Worm (Caenorhabditis elegans) whole organism, young adult: ENCODE results near the gene ceh-1.
A peak's percentile ranks its signal among the peaks of the same experiment; 100 is the strongest.

Experiments used
- C17E4.6 ChIP-seq: fragments of 200-800 bp; sonication (Bioruptor generic); IDR thresholded peaks from 2 replicates; pipeline ENCODE4 v1.3.6; 2022; ENCODE audit warnings: missing genetic modification reagents, missing genetic modification characterization, missing compliant biosample characterization
- F10E7.11 ChIP-seq: sonication (generic microtip); optimal IDR thresholded peaks from 2 replicates; lab custom pipeline; 2017; ENCODE audit warnings: mild to moderate bottlenecking, missing genetic modification characterization, moderate library complexity, missing compliant biosample characterization
- F37B4.10 ChIP-seq: fragments of 200-800 bp; sonication (Bioruptor generic); IDR thresholded peaks from 2 replicates; pipeline ENCODE4 v1.3.6; 2022; ENCODE audit warnings: missing genetic modification characterization, missing compliant biosample characterization
- F57C9.4 ChIP-seq: sonication (generic microtip); optimal IDR thresholded peaks from 2 replicates; lab custom pipeline; 2017; ENCODE audit warnings: mild to moderate bottlenecking, missing genetic modification characterization, missing compliant biosample characterization
- K12H6.12 ChIP-seq: fragments of 200-800 bp; sonication (Bioruptor generic); optimal IDR thresholded peaks from 2 replicates; lab custom pipeline; 2018; ENCODE audit warnings: mild to moderate bottlenecking, missing genetic modification characterization, missing compliant biosample characterization
- T07F8.4 ChIP-seq: sonication (generic microtip); optimal IDR thresholded peaks from 2 replicates; lab custom pipeline; 2016; ENCODE audit warnings: mild to moderate bottlenecking, missing genetic modification characterization, moderate library complexity, missing compliant biosample characterization
- T26A5.8 ChIP-seq: sonication (generic microtip); optimal IDR thresholded peaks from 2 replicates; lab custom pipeline; 2016; ENCODE audit warnings: missing genetic modification characterization, missing compliant biosample characterization
- Y95B8A.8 ChIP-seq: fragments of 200-800 bp; sonication (Bioruptor generic); IDR thresholded peaks from 2 replicates; pipeline ENCODE4 v1.3.6; 2022; ENCODE audit warnings: missing genetic modification reagents, missing genetic modification characterization, missing compliant biosample characterization
- ama-1 ChIP-seq, 3 experiments: fragments of 150-350 bp in 1 of 3; sonication (generic microtip) in 2 of 3; optimal IDR thresholded peaks; 2 replicates each; lab custom pipeline; 2014 to 2018; ENCODE audit warnings: missing biosample characterization in 2 of 3, missing genetic modification characterization in 2 of 3, missing genetic modification reagents in 2 of 3
- aptf-2 ChIP-seq: fragments of 200-800 bp; sonication (Bioruptor generic); conservative IDR thresholded peaks from 2 replicates; pipeline ENCODE4 v1.3.6; 2022; ENCODE audit warnings: missing genetic modification reagents, missing genetic modification characterization, missing compliant biosample characterization
- aptf-3 ChIP-seq: fragments of 200-800 bp; sonication (Bioruptor generic); IDR thresholded peaks from 2 replicates; pipeline ENCODE4 v1.3.6; 2022; ENCODE audit warnings: missing genetic modification characterization, missing compliant biosample characterization
- athp-1 ChIP-seq: sonication (generic microtip); optimal IDR thresholded peaks from 2 replicates; lab custom pipeline; 2017; ENCODE audit warnings: mild to moderate bottlenecking, missing genetic modification characterization, missing compliant biosample characterization
- bed-2 ChIP-seq: fragments of 200-800 bp; sonication (Bioruptor generic); IDR thresholded peaks from 2 replicates; pipeline ENCODE4 v1.3.6; 2022; ENCODE audit warnings: missing genetic modification reagents, missing genetic modification characterization, missing compliant biosample characterization
- ccch-3 ChIP-seq: fragments of 200-800 bp; sonication (Bioruptor generic); optimal IDR thresholded peaks from 2 replicates; lab custom pipeline; 2018; ENCODE audit warnings: mild to moderate bottlenecking, missing genetic modification characterization, missing compliant biosample characterization
- ceh-27 ChIP-seq: fragments of 200-800 bp; sonication (Bioruptor generic); optimal IDR thresholded peaks from 2 replicates; lab custom pipeline; 2018; ENCODE audit warnings: mild to moderate bottlenecking, missing genetic modification characterization, moderate library complexity, missing compliant biosample characterization
- ceh-40 ChIP-seq: fragments of 200-800 bp; sonication (Bioruptor generic); IDR thresholded peaks from 2 replicates; pipeline ENCODE4 v1.3.6; 2022; ENCODE audit warnings: missing genetic modification characterization, missing compliant biosample characterization
- ceh-79 ChIP-seq: sonication (generic microtip); optimal IDR thresholded peaks from 2 replicates; lab custom pipeline; 2017; ENCODE audit warnings: mild to moderate bottlenecking, missing genetic modification characterization, missing compliant biosample characterization
- die-1 ChIP-seq: sonication (generic microtip); optimal IDR thresholded peaks from 2 replicates; lab custom pipeline; 2016; ENCODE audit warnings: missing genotype, mild to moderate bottlenecking, missing genetic modification characterization, missing compliant biosample characterization
- dox-1 ChIP-seq: fragments of 200-800 bp; sonication (Bioruptor generic); IDR thresholded peaks from 2 replicates; pipeline ENCODE4 v1.3.6; 2022; ENCODE audit warnings: missing genetic modification reagents, missing genetic modification characterization, missing compliant biosample characterization
- dpff-1 ChIP-seq: sonication (generic microtip); optimal IDR thresholded peaks from 2 replicates; lab custom pipeline; 2017; ENCODE audit warnings: mild to moderate bottlenecking, missing genetic modification characterization, missing compliant biosample characterization
- efl-1 ChIP-seq: fragments of 150-350 bp; optimal IDR thresholded peaks from 2 replicates; lab custom pipeline; 2014; ENCODE audit warnings: missing biosample characterization, missing genetic modification reagents, missing genetic modification characterization
- egrh-3 ChIP-seq: fragments of 200-800 bp; sonication (Bioruptor generic); IDR thresholded peaks from 2 replicates; pipeline ENCODE4 v1.3.6; 2022; ENCODE audit warnings: missing genetic modification reagents, missing genetic modification characterization, missing compliant biosample characterization
- gei-17 ChIP-seq: fragments of 200-800 bp; sonication (Bioruptor generic); optimal IDR thresholded peaks from 2 replicates; lab custom pipeline; 2018; ENCODE audit warnings: mild to moderate bottlenecking, missing genetic modification characterization, missing compliant biosample characterization
- him-1 ChIP-seq: sonication (generic microtip); optimal IDR thresholded peaks from 2 replicates; lab custom pipeline; 2016; ENCODE audit warnings: missing genotype, missing genetic modification reagents, missing genetic modification characterization, missing compliant biosample characterization
- hmg-1.2 ChIP-seq: fragments of 200-800 bp; sonication (Bioruptor generic); IDR thresholded peaks from 2 replicates; pipeline ENCODE4 v1.3.6; 2022; ENCODE audit warnings: missing genetic modification reagents, missing genetic modification characterization, missing compliant biosample characterization
- let-526 ChIP-seq: fragments of 200-800 bp; sonication (Bioruptor generic); IDR thresholded peaks from 2 replicates; pipeline ENCODE4 v1.3.6; 2022; ENCODE audit warnings: missing genetic modification reagents, missing genetic modification characterization, missing compliant biosample characterization
- lin-35 ChIP-seq, 3 experiments: fragments of 150-350 bp in 2 of 3; sonication (generic microtip) in 1 of 3; optimal IDR thresholded peaks; 2 replicates each; lab custom pipeline; 2014 to 2018; ENCODE audit warnings: missing biosample characterization in 3 of 3, missing genetic modification characterization in 3 of 3, missing genetic modification reagents in 3 of 3
- lin-54 ChIP-seq: fragments of 200-800 bp; sonication (Bioruptor generic); optimal IDR thresholded peaks from 2 replicates; lab custom pipeline; 2018; ENCODE audit warnings: mild to moderate bottlenecking, missing genetic modification characterization, missing compliant biosample characterization
- lsy-27 ChIP-seq: sonication (generic microtip); optimal IDR thresholded peaks from 2 replicates; lab custom pipeline; 2017; ENCODE audit warnings: missing genetic modification characterization, mild to moderate bottlenecking, missing compliant biosample characterization, antibody characterized with exemption, missing genotype, borderline replicate concordance; ENCODE audit not compliant: insufficient read depth
- madf-6 ChIP-seq: fragments of 200-800 bp; sonication (Bioruptor generic); IDR thresholded peaks from 2 replicates; pipeline ENCODE4 v1.3.6; 2022; ENCODE audit warnings: missing genetic modification reagents, missing genetic modification characterization, missing compliant biosample characterization
- nfya-1 ChIP-seq: sonication (generic microtip); optimal IDR thresholded peaks from 2 replicates; lab custom pipeline; 2017; ENCODE audit warnings: antibody characterized with exemption, missing compliant biosample characterization, missing genetic modification characterization, borderline replicate concordance; ENCODE audit not compliant: insufficient read depth
- nhr-80 ChIP-seq: sonication (generic microtip); optimal IDR thresholded peaks from 2 replicates; lab custom pipeline; 2016; ENCODE audit warnings: missing genetic modification characterization, missing compliant biosample characterization
- repo-1 ChIP-seq: sonication (generic microtip); optimal IDR thresholded peaks from 2 replicates; lab custom pipeline; 2017; ENCODE audit warnings: mild to moderate bottlenecking, missing genetic modification characterization, missing compliant biosample characterization
- sea-2 ChIP-seq: fragments of 200-800 bp; sonication (Bioruptor generic); IDR thresholded peaks from 2 replicates; pipeline ENCODE4 v1.3.6; 2022; ENCODE audit warnings: missing genetic modification characterization, missing compliant biosample characterization
- unc-62 ChIP-seq: fragments of 150-350 bp; optimal IDR thresholded peaks from 2 replicates; lab custom pipeline; 2014; ENCODE audit warnings: missing biosample characterization, missing genetic modification reagents, missing genetic modification characterization
- ztf-25 ChIP-seq: fragments of 200-800 bp; sonication (Bioruptor generic); IDR thresholded peaks from 2 replicates; pipeline ENCODE4 v1.3.6; 2022; ENCODE audit warnings: missing genetic modification reagents, missing genetic modification characterization, missing compliant biosample characterization
- ztf-26 ChIP-seq: sonication (generic microtip); optimal IDR thresholded peaks from 2 replicates; lab custom pipeline; 2017; ENCODE audit warnings: missing genetic modification characterization, missing compliant biosample characterization

The ceh-1 gene

DNA sequence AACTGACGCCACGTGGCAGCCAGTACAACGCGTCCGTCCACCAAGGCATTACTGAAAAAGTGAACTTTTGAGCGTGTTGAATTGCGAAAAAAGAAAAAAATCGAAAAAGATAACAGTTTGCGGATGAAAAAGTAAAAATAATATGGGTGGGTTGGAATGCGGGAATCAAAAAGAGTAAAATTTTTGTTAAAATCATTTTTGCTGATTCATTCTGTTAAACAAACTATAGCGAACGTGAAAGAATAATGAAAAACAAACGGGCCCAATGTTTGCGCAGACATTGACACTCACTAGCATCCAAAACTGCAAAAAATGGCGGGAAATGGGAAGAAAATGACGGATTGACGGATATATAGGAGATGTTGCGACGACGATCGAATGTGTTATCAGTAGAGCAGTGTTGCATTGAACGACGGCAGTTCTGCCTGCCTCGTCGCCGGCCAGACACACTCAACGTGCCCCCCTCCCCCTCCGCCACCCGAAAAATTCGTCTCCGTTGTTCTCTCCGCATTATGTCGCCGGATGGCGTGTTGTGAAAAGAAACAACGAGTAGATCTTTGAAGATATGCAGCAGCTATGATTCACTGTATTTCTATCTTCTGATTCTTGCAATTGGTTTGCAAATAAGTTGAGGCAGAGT lies 45.6 kb upstream of the ceh-1 start, which contains the start of gene hyl-2 (continued):
- TF ChIP-seq egrh-3: peak; percentile 40

DNA sequence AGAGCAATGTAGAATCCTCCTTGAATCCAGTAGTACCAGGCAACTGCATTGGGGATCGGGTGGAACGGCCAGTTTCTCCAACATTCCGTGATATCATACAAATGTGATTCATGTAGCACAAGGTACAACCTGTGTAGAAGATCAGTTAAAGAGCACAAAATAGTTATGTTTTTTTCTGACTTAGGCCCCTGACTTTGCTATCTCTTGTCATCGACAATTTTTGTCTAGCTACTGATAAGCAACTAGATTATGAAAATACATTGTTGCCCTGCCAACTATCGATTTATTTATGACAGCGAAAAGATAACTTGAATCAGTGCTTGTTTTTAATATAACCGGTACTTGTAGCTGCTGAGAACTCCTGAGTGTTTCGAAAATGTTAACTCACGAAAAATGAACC lies 44.3 kb upstream of the ceh-1 start:
- no peak for TF ChIP-seq ceh-40 (GFP tag; lab: Robert Waterston, UW)
- no peak for TF ChIP-seq lin-54 (GFP tag; lab: Kevin White, UChicago)
- no peak for TF ChIP-seq ceh-27
- TF ChIP-seq dox-1 (GFP tag; lab: Robert Waterston, UW): 0 out of 2 replicates have a peak, but pooled peaks have one; percentile 7
- TF ChIP-seq F10E7.11: no peak
- TF ChIP-seq nhr-80 (tag; lab: Kevin White, UChicago): peak; percentile 72
- no peak for TF ChIP-seq ceh-79

DNA sequence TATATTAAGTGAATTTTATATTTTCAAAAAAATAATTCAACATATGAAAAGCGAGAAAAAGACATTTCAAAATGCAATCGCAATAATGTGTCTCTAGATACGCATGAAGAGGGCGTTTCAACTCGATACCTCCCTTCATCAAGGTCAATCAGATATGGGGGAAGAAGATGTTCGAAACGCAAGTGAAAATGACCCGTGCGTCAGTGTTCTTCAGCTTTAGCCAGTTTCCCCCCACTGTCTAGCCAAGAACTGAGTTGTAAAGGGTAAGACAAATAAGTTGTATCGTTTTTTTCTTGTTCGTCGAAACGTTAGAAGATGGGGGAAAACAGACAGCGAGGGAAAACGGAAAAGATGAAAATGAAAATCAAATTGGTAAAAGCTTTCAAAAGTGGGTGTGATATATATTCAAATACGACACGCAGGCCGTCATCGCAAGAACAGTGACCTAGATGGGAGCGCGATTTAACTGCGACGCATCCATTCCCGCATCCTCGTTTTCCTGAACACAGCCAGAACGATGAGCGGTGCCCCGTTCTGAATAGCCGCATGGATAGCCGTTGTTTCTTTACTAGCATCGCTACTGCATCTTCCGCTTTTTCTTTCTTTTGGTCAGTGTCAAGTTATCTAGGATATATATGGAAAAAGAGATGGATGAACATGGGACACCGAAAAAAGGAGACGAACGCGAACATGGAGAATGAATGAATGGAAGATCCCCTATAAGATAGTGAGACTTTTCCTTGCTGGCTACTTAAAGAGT lies 40.8 kb upstream of the ceh-1 start:
- no peak for TF ChIP-seq ceh-40 (GFP tag; lab: Robert Waterston, UW)
- no peak for TF ChIP-seq F57C9.4 (tag; lab: Kevin White, UChicago)
- no peak for TF ChIP-seq unc-62 (GFP tag; lab: Kevin White, UChicago)
- TF ChIP-seq C17E4.6 (GFP tag; lab: Robert Waterston, UW): no peak
- TF ChIP-seq F37B4.10 (GFP tag; lab: Robert Waterston, UW): no peak
- TF ChIP-seq lin-35 (GFP tag; optimal IDR thresholded peaks at IDR 0.05; lab: Kevin White, UChicago): no peak
- no peak for TF ChIP-seq bed-2 (GFP tag; lab: Robert Waterston, UW)
- no peak for TF ChIP-seq Y95B8A.8 (GFP tag; lab: Robert Waterston, UW)
- TF ChIP-seq lsy-27 (tag; lab: Kevin White, UChicago): no peak
- no peak for TF ChIP-seq ztf-26
- TF ChIP-seq, all 124 proteins: peak for 0

DNA sequence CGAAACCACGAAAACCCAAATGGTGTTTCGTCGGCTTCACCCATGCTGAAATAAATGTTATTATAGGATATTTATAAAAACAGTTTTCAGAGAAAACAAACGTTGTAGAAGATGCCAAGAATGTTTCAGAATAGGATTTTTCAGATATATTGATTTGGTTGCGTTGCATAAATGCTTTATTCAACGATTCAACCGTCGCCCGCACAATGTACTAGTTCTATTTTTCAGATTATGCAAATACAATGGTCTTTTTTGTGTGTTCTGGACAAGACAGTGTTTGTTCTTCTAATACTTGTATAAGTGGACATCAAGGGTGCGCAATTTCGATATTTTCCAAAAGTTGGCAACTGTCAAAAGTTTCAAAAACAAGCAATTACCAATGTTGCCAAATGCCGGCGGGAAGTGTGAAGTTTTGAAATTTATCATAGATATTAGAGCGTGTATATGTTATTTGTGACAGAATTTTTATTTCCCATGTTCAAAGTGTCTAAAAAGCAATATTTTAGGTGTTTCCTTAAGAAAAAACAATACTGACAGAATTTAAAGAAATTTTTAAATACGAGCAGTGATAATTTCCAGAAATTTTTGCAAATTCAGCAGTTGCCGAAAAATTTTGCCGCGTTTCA lies 37.3 kb upstream of the ceh-1 start, which contains the start of gene K02G10.5:
Gene K02G10.5 (minus strand): TSS at position 51 of the 626 bp plus-strand sequence.
- TF ChIP-seq die-1 (tag; lab: Kevin White, UChicago): no peak
- TF ChIP-seq ccch-3: no peak
- no peak for TF ChIP-seq T26A5.8
- TF ChIP-seq ama-1 (optimal IDR thresholded peaks at IDR 0.05; lab: Kevin White, UChicago): no peak
- no peak for TF ChIP-seq ama-1 (GFP tag; optimal IDR thresholded peaks at IDR 0.05; lab: Kevin White, UChicago)
- TF ChIP-seq gei-17: no peak
- TF ChIP-seq him-1 (tag; lab: Kevin White, UChicago): no peak
- no peak for TF ChIP-seq lin-54 (GFP tag; lab: Kevin White, UChicago)

DNA sequence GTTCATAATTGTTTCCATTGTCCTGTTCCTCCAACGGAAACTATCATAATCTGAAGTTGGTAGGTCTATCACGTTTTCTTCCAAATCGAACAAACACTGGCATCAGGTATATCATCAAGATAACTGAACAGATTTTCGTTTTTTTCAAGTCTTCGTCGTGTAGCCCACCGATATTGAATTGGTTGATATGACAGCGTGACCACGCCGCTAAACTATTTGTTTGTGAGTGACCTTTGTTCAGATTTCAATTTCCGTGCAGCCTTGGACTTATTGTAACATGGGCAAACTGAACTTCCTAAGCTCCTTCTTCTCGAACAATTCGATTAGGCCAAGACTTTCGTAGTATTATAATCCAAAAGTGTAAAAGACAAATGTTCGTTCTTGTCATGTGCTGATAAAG lies 31.6 kb upstream of the ceh-1 start:
- no peak for TF ChIP-seq F37B4.10 (GFP tag; lab: Robert Waterston, UW)
- TF ChIP-seq madf-6 (GFP tag; lab: Robert Waterston, UW): no peak
- no peak for TF ChIP-seq efl-1 (GFP tag; lab: Kevin White, UChicago)
- no peak for TF ChIP-seq aptf-2 (GFP tag; lab: Robert Waterston, UW)
- TF ChIP-seq lsy-27 (tag; lab: Kevin White, UChicago): no peak
- TF ChIP-seq F57C9.4 (tag; lab: Kevin White, UChicago): no peak

DNA sequence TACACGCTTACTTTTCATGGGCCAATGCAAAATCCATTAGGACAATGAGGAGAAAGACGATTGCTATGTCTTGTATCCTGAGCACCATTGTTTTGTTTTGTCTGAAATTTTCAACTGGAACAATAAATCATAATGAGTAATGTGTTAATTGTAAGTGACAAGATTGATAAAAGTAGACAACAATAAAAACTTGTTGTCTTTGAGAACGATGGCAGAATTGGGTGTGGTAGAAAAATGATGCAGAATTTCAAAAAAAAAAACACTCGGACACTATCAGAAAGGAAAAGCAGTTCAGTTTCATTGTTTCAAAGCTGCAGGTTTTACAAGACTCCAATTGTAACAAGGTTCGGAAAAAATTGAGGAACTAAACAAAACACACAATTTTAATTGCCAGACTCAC lies 28.7 kb upstream of the ceh-1 start, which contains the start of gene K02G10.15:
Gene K02G10.15 (minus strand): TSS at position 101 of the 400 bp plus-strand sequence.
- TF ChIP-seq repo-1 (tag; lab: Kevin White, UChicago) (no peak), T07F8.4 (tag; lab: Kevin White, UChicago) (no peak), K12H6.12 (no peak), let-526 (no peak), dpff-1 (no peak), ceh-40 (GFP tag; lab: Robert Waterston, UW) (no peak), nfya-1 (tag; lab: Kevin White, UChicago) (no peak), hmg-1.2 (no peak), ztf-25 (no peak), sea-2 (no peak), athp-1 (tag; lab: Kevin White, UChicago) (no peak), die-1 (tag; lab: Kevin White, UChicago) (no peak), dox-1 (GFP tag; lab: Robert Waterston, UW) (no peak), aptf-3 (GFP tag; lab: Robert Waterston, UW) (no peak)
